Fruit fly (Drosophila melanogaster) whole organism, adult: ENCODE measurements around the gene CG32187.

Experiments used
- CG7045 ChIP-seq: fragments of 200-800 bp; sonication (Bioruptor generic); optimal IDR thresholded peaks from 2 replicates; lab custom pipeline; 2017; ENCODE audit warnings: missing biosample characterization, mild to moderate bottlenecking, missing genetic modification characterization
- Crg-1 ChIP-seq: fragments of 200-800 bp; sonication (Bioruptor generic); optimal IDR thresholded peaks from 2 replicates; lab custom pipeline; 2016; ENCODE audit warnings: missing biosample characterization, missing genetic modification characterization

dm6 chr3L:17835074-17835473, 28.9 kb upstream of the CG32187 start, which contains the start of gene CG32189:
- TF ChIP-seq Crg-1 (GFP tag; lab: Kevin White, UChicago) (no peak), CG7045 (GFP tag; lab: Kevin White, UChicago) (no peak)
